Fruit fly (Drosophila melanogaster) Kc167 (cell line): ENCODE measurements around the gene GstD6.

ENCODE experiments used
- Myc ChIP-seq: fragments of >200 bp; optimal IDR thresholded peaks from 2 replicates; lab custom pipeline; 2017; ENCODE audit warnings: missing external identifiers
- Sin3A ChIP-seq: fragments of >200 bp; optimal IDR thresholded peaks from 2 replicates; lab custom pipeline; 2018; ENCODE audit warnings: missing external identifiers
- psq ChIP-seq: fragments of >200 bp; optimal IDR thresholded peaks from 2 replicates; lab custom pipeline; 2017; ENCODE audit warnings: missing external identifiers
- ttk ChIP-seq: sonication (Bioruptor generic); optimal IDR thresholded peaks from 2 replicates; lab custom pipeline; 2017; ENCODE audit warnings: missing external identifiers

DNA sequence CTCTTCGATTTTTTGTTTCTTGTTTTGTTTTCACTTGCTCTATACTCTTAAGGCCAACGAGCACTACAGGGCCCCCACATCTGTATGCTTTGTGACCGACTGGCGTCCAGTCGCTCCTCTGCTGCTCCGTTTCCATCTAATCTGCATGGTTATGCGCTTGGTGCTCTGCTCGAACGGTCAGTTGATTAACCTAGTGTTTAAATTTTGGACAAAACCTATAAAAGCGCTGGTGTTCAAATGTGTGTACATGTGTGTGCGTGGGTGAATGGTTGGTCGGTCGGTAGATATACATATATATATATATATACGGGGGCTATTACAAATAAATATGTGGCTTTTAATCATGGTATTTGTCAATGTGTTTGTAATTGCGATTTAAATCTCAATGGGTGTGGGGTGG, 47.1 kb downstream of the GstD6 start:
- TF ChIP-seq Myc (lab: Kevin White, UChicago) = no peak
- TF ChIP-seq psq (lab: Kevin White, UChicago) = no peak
- TF ChIP-seq Sin3A = no peak
- TF ChIP-seq ttk (lab: Kevin White, UChicago) = no peak
